Worm (Caenorhabditis elegans) whole organism, late embryonic: ENCODE measurements around the gene tkr-2.

Experiments
- ceh-2 ChIP-seq: sonication (generic microtip); optimal IDR thresholded peaks from 2 replicates; lab custom pipeline; 2016; ENCODE audit warnings: missing genotype, missing genetic modification characterization, missing compliant biosample characterization
- ets-4 ChIP-seq: sonication (generic microtip); optimal IDR thresholded peaks from 2 replicates; lab custom pipeline; 2016; ENCODE audit warnings: missing genetic modification characterization, missing compliant biosample characterization
- fkh-10 ChIP-seq: fragments of 150-350 bp; optimal IDR thresholded peaks from 2 replicates; lab custom pipeline; 2014; ENCODE audit warnings: missing biosample characterization, missing genetic modification reagents, missing genetic modification characterization
- nfya-1 ChIP-seq: sonication (generic microtip); optimal IDR thresholded peaks from 2 replicates; lab custom pipeline; 2017; ENCODE audit warnings: missing genetic modification characterization, mild to moderate bottlenecking, missing compliant biosample characterization, antibody characterized with exemption, moderate library complexity
- pqm-1 ChIP-seq: sonication (generic microtip); optimal IDR thresholded peaks from 2 replicates; lab custom pipeline; 2016; ENCODE audit warnings: missing genetic modification characterization, missing compliant biosample characterization
- unc-86 ChIP-seq: sonication (generic microtip); optimal IDR thresholded peaks from 2 replicates; lab custom pipeline; 2016; ENCODE audit warnings: missing genetic modification characterization, missing compliant biosample characterization

- TF ChIP-seq pqm-1 (tag; lab: Kevin White, UChicago) (no peak), ets-4 (tag; lab: Kevin White, UChicago) (no peak), ceh-2 (tag; lab: Kevin White, UChicago) (no peak), unc-86 (tag; lab: Kevin White, UChicago) (no peak), fkh-10 (GFP tag; lab: Kevin White, UChicago) (no peak), nfya-1 (peak; percentile 63)
These were observed 42.3 kb upstream of the tkr-2 start for ce11 chrIV:6159616-6160015.
